Worm (Caenorhabditis elegans) whole organism, L2 larva: Measurements from ENCODE around the gene dnc-2.

ENCODE experiments used
- C34F6.9 ChIP-seq: fragments of 150-350 bp; optimal IDR thresholded peaks from 2 replicates; lab custom pipeline; 2014; ENCODE audit warnings: missing biosample characterization, missing genetic modification characterization
- Y55F3AM.14 ChIP-seq: fragments of 200-800 bp; sonication (Bioruptor generic); optimal IDR thresholded peaks from 2 replicates; lab custom pipeline; 2018; ENCODE audit warnings: mild to moderate bottlenecking, missing genetic modification characterization, missing compliant biosample characterization
- ZK546.5 ChIP-seq: sonication (generic microtip); optimal IDR thresholded peaks from 2 replicates; lab custom pipeline; 2017; ENCODE audit warnings: missing biosample characterization, missing genetic modification characterization
- alr-1 ChIP-seq: fragments of 150-350 bp; optimal IDR thresholded peaks from 2 replicates; lab custom pipeline; 2014; ENCODE audit warnings: missing biosample characterization, missing genetic modification characterization
- ama-1 ChIP-seq: fragments of 150-350 bp; optimal IDR thresholded peaks from 2 replicates; lab custom pipeline; 2018; ENCODE audit warnings: inconsistent platforms
- ceh-16 ChIP-seq: fragments of 150-350 bp; optimal IDR thresholded peaks from 2 replicates; lab custom pipeline; 2014; ENCODE audit warnings: missing biosample characterization, missing genetic modification characterization
- ceh-82 ChIP-seq: fragments of 150-350 bp; optimal IDR thresholded peaks from 2 replicates; lab custom pipeline; 2014; ENCODE audit warnings: missing biosample characterization, missing genetic modification characterization
- crh-2 ChIP-seq: sonication (generic microtip); optimal IDR thresholded peaks from 2 replicates; lab custom pipeline; 2017; ENCODE audit warnings: missing biosample characterization, missing genetic modification characterization
- dmd-4 ChIP-seq: sonication (generic microtip); optimal IDR thresholded peaks from 2 replicates; lab custom pipeline; 2017; ENCODE audit warnings: missing biosample characterization, missing genetic modification characterization
- egl-27 ChIP-seq: sonication (generic microtip); optimal IDR thresholded peaks from 3 replicates; lab custom pipeline; 2017; ENCODE audit warnings: missing biosample characterization, missing genetic modification reagents, missing genetic modification characterization
- fos-1 ChIP-seq: fragments of 150-350 bp; optimal IDR thresholded peaks from 2 replicates; lab custom pipeline; 2014; ENCODE audit warnings: missing biosample characterization, missing genetic modification characterization
- gmeb-1 ChIP-seq: fragments of 150-350 bp; optimal IDR thresholded peaks from 2 replicates; lab custom pipeline; 2014; ENCODE audit warnings: missing biosample characterization, missing genetic modification characterization
- lin-11 ChIP-seq: fragments of 150-350 bp; sonication (generic microtip); optimal IDR thresholded peaks from 2 replicates; lab custom pipeline; 2014; ENCODE audit warnings: missing biosample characterization, missing genetic modification characterization, inconsistent platforms, mixed read lengths
- lin-13 ChIP-seq: fragments of 150-350 bp; optimal IDR thresholded peaks from 2 replicates; lab custom pipeline; 2014; ENCODE audit warnings: missing biosample characterization, missing genetic modification reagents, missing genetic modification characterization
- lin-39 ChIP-seq: fragments of 150-350 bp; optimal IDR thresholded peaks from 2 replicates; lab custom pipeline; 2014; ENCODE audit warnings: missing biosample characterization, missing genetic modification reagents, missing genetic modification characterization
- lsy-2 ChIP-seq, 2 experiments: fragments of 150-350 bp in 1 of 2; sonication (generic microtip) in 1 of 2; optimal IDR thresholded peaks; 2 replicates each; lab custom pipeline; 2014 to 2017; ENCODE audit warnings: missing biosample characterization in 2 of 2, missing genetic modification characterization in 2 of 2
- mbf-1 ChIP-seq: sonication (generic microtip); optimal IDR thresholded peaks from 2 replicates; lab custom pipeline; 2017; ENCODE audit warnings: missing biosample characterization, missing genetic modification characterization
- mdl-1 ChIP-seq, 2 experiments: fragments of 150-350 bp in 1 of 2; sonication (generic microtip) in 1 of 2; optimal IDR thresholded peaks; 2 replicates each; lab custom pipeline; 2017; ENCODE audit warnings: missing biosample characterization in 2 of 2, missing genetic modification characterization in 2 of 2
- nhr-10 ChIP-seq: sonication (generic microtip); optimal IDR thresholded peaks from 2 replicates; lab custom pipeline; 2017; ENCODE audit warnings: missing biosample characterization, missing genetic modification characterization
- nhr-11 ChIP-seq: fragments of 150-350 bp; optimal IDR thresholded peaks from 2 replicates; lab custom pipeline; 2014; ENCODE audit warnings: missing biosample characterization, missing genetic modification characterization
- nhr-12 ChIP-seq: fragments of 150-350 bp; optimal IDR thresholded peaks from 2 replicates; lab custom pipeline; 2014; ENCODE audit warnings: missing biosample characterization, missing genetic modification characterization
- nhr-129 ChIP-seq: fragments of 150-350 bp; optimal IDR thresholded peaks from 2 replicates; lab custom pipeline; 2014; ENCODE audit warnings: missing biosample characterization, missing genetic modification characterization
- nhr-21 ChIP-seq: fragments of 150-350 bp; optimal IDR thresholded peaks from 2 replicates; lab custom pipeline; 2014; ENCODE audit warnings: missing biosample characterization, missing genetic modification characterization
- nhr-23 ChIP-seq: fragments of 150-350 bp; optimal IDR thresholded peaks from 2 replicates; lab custom pipeline; 2014; ENCODE audit warnings: missing biosample characterization, missing genetic modification reagents, missing genetic modification characterization
- nhr-237 ChIP-seq: fragments of 150-350 bp; optimal IDR thresholded peaks from 2 replicates; lab custom pipeline; 2014; ENCODE audit warnings: missing biosample characterization, missing genetic modification characterization
- nhr-25 ChIP-seq: fragments of 150-350 bp; sonication (generic microtip); optimal IDR thresholded peaks from 3 replicates; lab custom pipeline; 2014; ENCODE audit warnings: missing biosample characterization, missing genetic modification characterization
- nhr-6 ChIP-seq: fragments of 150-350 bp; optimal IDR thresholded peaks from 2 replicates; lab custom pipeline; 2014; ENCODE audit warnings: missing biosample characterization, missing genetic modification characterization
- peb-1 ChIP-seq: fragments of 150-350 bp; optimal IDR thresholded peaks from 2 replicates; lab custom pipeline; 2014; ENCODE audit warnings: missing biosample characterization, missing genetic modification characterization
- sem-4 ChIP-seq: fragments of 150-350 bp; optimal IDR thresholded peaks from 2 replicates; lab custom pipeline; 2014; ENCODE audit warnings: missing biosample characterization, missing genetic modification reagents, missing genetic modification characterization
- skn-1 ChIP-seq: sonication (generic microtip); optimal IDR thresholded peaks from 2 replicates; lab custom pipeline; 2017; ENCODE audit warnings: missing biosample characterization, missing genetic modification characterization
- sma-9 ChIP-seq, 2 experiments: fragments of 150-350 bp in 1 of 2; sonication (generic microtip) in 1 of 2; optimal IDR thresholded peaks; 2 replicates each; lab custom pipeline; 2014 to 2016; ENCODE audit warnings: missing genetic modification characterization in 2 of 2, mild to moderate bottlenecking in 1 of 2, missing biosample characterization in 1 of 2, missing compliant biosample characterization in 1 of 2, missing genetic modification reagents in 1 of 2, moderate library complexity in 1 of 2
- snpc-4 ChIP-seq: fragments of 150-350 bp; optimal IDR thresholded peaks from 2 replicates; lab custom pipeline; 2014; ENCODE audit warnings: missing biosample characterization, missing genetic modification characterization
- unc-39 ChIP-seq: fragments of 150-350 bp; optimal IDR thresholded peaks from 2 replicates; lab custom pipeline; 2014; ENCODE audit warnings: missing biosample characterization, missing genetic modification characterization
- unc-55 ChIP-seq: fragments of 150-350 bp; sonication (generic microtip); optimal IDR thresholded peaks from 3 replicates; lab custom pipeline; 2014; ENCODE audit warnings: missing biosample characterization, missing genetic modification reagents, missing genetic modification characterization
- zag-1 ChIP-seq: fragments of 150-350 bp; optimal IDR thresholded peaks from 2 replicates; lab custom pipeline; 2014; ENCODE audit warnings: missing biosample characterization, missing genetic modification characterization
- ztf-4 ChIP-seq: fragments of 150-350 bp; optimal IDR thresholded peaks from 2 replicates; lab custom pipeline; 2014; ENCODE audit warnings: missing biosample characterization, missing genetic modification characterization

The dnc-2 gene

ce11 chrIII:5883517-5883916 is 42.0 kb downstream of the dnc-2 start:
- TF ChIP-seq peb-1 (tag; lab: Kevin White, UChicago) (no peak), skn-1 (tag; lab: Kevin White, UChicago) (no peak), ztf-4 (tag; lab: Kevin White, UChicago) (no peak), nhr-10 (no peak), gmeb-1 (tag; lab: Kevin White, UChicago) (no peak), egl-27 (tag; lab: Kevin White, UChicago) (no peak), sma-9 (GFP tag; optimal IDR thresholded peaks at IDR 0.05; lab: Kevin White, UChicago) (no peak), sma-9 (tag; optimal IDR thresholded peaks at IDR 0.05; lab: Kevin White, UChicago) (no peak)

ce11 chrIII:5882823-5883222 is 42.7 kb downstream of the dnc-2 start, which contains the start of gene F01F1.14:
Gene F01F1.14 (minus strand): TSS chrIII:5882923.
- TF ChIP-seq nhr-21 (tag; lab: Kevin White, UChicago) = no peak
- no peak for TF ChIP-seq alr-1
- no peak for TF ChIP-seq nhr-6 (tag; lab: Kevin White, UChicago)
- TF ChIP-seq snpc-4 = no peak
- TF ChIP-seq ceh-16 (tag; lab: Kevin White, UChicago) = no peak
- TF ChIP-seq nhr-12 = no peak
- TF ChIP-seq lin-39 (tag; lab: Kevin White, UChicago) = no peak
- no peak for TF ChIP-seq nhr-25 (tag; lab: Kevin White, UChicago)
- TF ChIP-seq skn-1 (tag; lab: Kevin White, UChicago) = no peak
- TF ChIP-seq lsy-2 (tag; optimal IDR thresholded peaks at IDR 0.05; lab: Kevin White, UChicago) = no peak
- no peak for TF ChIP-seq C34F6.9 (tag; lab: Kevin White, UChicago)
- no peak for TF ChIP-seq sem-4 (tag; lab: Kevin White, UChicago)
- TF ChIP-seq nhr-129 (tag; lab: Kevin White, UChicago) = no peak
- no peak for TF ChIP-seq nhr-10
- no peak for TF ChIP-seq ztf-4 (tag; lab: Kevin White, UChicago)

ce11 chrIII:5882284-5882683 is 43.3 kb downstream of the dnc-2 start:
- no peak for TF ChIP-seq nhr-12
- no peak for TF ChIP-seq dmd-4 (tag; lab: Kevin White, UChicago)
- TF ChIP-seq nhr-237 (tag; lab: Kevin White, UChicago) = no peak
- no peak for TF ChIP-seq lin-39 (tag; lab: Kevin White, UChicago)
- no peak for TF ChIP-seq mdl-1 (tag; optimal IDR thresholded peaks at IDR 0.05; lab: Kevin White, UChicago)
- no peak for TF ChIP-seq peb-1 (tag; lab: Kevin White, UChicago)
- no peak for TF ChIP-seq gmeb-1 (tag; lab: Kevin White, UChicago)
- TF ChIP-seq ama-1 (lab: Kevin White, UChicago) = no peak
- no peak for TF ChIP-seq nhr-6 (tag; lab: Kevin White, UChicago)
- no peak for TF ChIP-seq mbf-1
- TF ChIP-seq sma-9 (GFP tag; optimal IDR thresholded peaks at IDR 0.05; lab: Kevin White, UChicago) = no peak
- TF ChIP-seq sma-9 (tag; optimal IDR thresholded peaks at IDR 0.05; lab: Kevin White, UChicago) = no peak
- TF ChIP-seq nhr-25 (tag; lab: Kevin White, UChicago) = no peak
- TF ChIP-seq skn-1 (tag; lab: Kevin White, UChicago) = no peak
- no peak for TF ChIP-seq lin-11 (tag; lab: Kevin White, UChicago)
- no peak for TF ChIP-seq fos-1 (tag; lab: Kevin White, UChicago)
- no peak for TF ChIP-seq nhr-129 (tag; lab: Kevin White, UChicago)
- no peak for TF ChIP-seq ZK546.5 (tag; lab: Kevin White, UChicago)
- no peak for TF ChIP-seq lsy-2 (tag; optimal IDR thresholded peaks at IDR 0.05; lab: Kevin White, UChicago)

ce11 chrIII:5879291-5879968 is 46.1 kb downstream of the dnc-2 start, which contains the start of gene hpo-10:
Gene hpo-10 (plus strand): TSS chrIII:5879489.
- TF ChIP-seq ama-1 (lab: Kevin White, UChicago) = no peak
- TF ChIP-seq snpc-4 = no peak
- TF ChIP-seq Y55F3AM.14 (GFP tag; lab: Kevin White, UChicago) = no peak
- peak; percentile 56 for TF ChIP-seq C34F6.9 (tag; lab: Kevin White, UChicago)
- no peak for TF ChIP-seq ceh-16 (tag; lab: Kevin White, UChicago)
- TF ChIP-seq lin-39 (tag; lab: Kevin White, UChicago) = no peak
- no peak for TF ChIP-seq ceh-82
- TF ChIP-seq zag-1 (tag; lab: Kevin White, UChicago) = no peak
- no peak for TF ChIP-seq dmd-4 (tag; lab: Kevin White, UChicago)
- no peak for TF ChIP-seq nhr-6 (tag; lab: Kevin White, UChicago)
- TF ChIP-seq crh-2 (tag; lab: Kevin White, UChicago) = peak; percentile 52
- no peak for TF ChIP-seq unc-39 (tag; lab: Kevin White, UChicago)
- no peak for TF ChIP-seq mdl-1 (tag; optimal IDR thresholded peaks at IDR 0.05; lab: Kevin White, UChicago)
- no peak for TF ChIP-seq ztf-4 (tag; lab: Kevin White, UChicago)
- TF ChIP-seq lsy-2 (tag; optimal IDR thresholded peaks at IDR 0.05; lab: Kevin White, UChicago) = peak; percentile 9 to 57
- peak; percentile 41 for TF ChIP-seq lin-13 (GFP tag; lab: Kevin White, UChicago)
- no peak for TF ChIP-seq skn-1 (tag; lab: Kevin White, UChicago)
- no peak for TF ChIP-seq sem-4 (tag; lab: Kevin White, UChicago)
- no peak for TF ChIP-seq nhr-12
- TF ChIP-seq fos-1 (tag; lab: Kevin White, UChicago) = no peak
- TF ChIP-seq sma-9 (GFP tag; optimal IDR thresholded peaks at IDR 0.05; lab: Kevin White, UChicago) = no peak
- TF ChIP-seq sma-9 (tag; optimal IDR thresholded peaks at IDR 0.05; lab: Kevin White, UChicago) = no peak
- TF ChIP-seq peb-1 (tag; lab: Kevin White, UChicago) = no peak
- peak; percentile 17 for TF ChIP-seq nhr-25 (tag; lab: Kevin White, UChicago)
- TF ChIP-seq ZK546.5 (tag; lab: Kevin White, UChicago) = no peak
- TF ChIP-seq nhr-23 (tag; lab: Kevin White, UChicago) = no peak
- no peak for TF ChIP-seq nhr-129 (tag; lab: Kevin White, UChicago)
- peak; percentile 55 for TF ChIP-seq unc-55 (GFP tag; lab: Kevin White, UChicago)
- no peak for TF ChIP-seq nhr-11 (tag; lab: Kevin White, UChicago)
- peak; percentile 1 for TF ChIP-seq gmeb-1 (tag; lab: Kevin White, UChicago)
- TF ChIP-seq egl-27 (tag; lab: Kevin White, UChicago) = no peak
